Fruit fly (Drosophila melanogaster) whole organism: ENCODE measurements around the gene CG42780.
A peak's percentile ranks its signal among the peaks of the same experiment; 100 is the strongest.

Source experiments
- CG8478 ChIP-seq: fragments of >200 bp; optimal IDR thresholded peaks from 2 replicates; lab custom pipeline; 2018; ENCODE audit warnings: inconsistent platforms
- Dll ChIP-seq: fragments of >200 bp; optimal IDR thresholded peaks from 2 replicates; lab custom pipeline; 2017
- EcR ChIP-seq, 2 experiments: fragments of >200 bp; optimal IDR thresholded peaks; 2 replicates each; lab custom pipeline; 2017; ENCODE audit warnings: missing biosample characterization in 2 of 2, missing genetic modification characterization in 2 of 2, missing genetic modification reagents in 2 of 2
- pan ChIP-seq: fragments of >200 bp; optimal IDR thresholded peaks from 2 replicates; lab custom pipeline; 2017
- psq ChIP-seq: fragments of >200 bp; optimal IDR thresholded peaks from 2 replicates; lab custom pipeline; 2017
- usp ChIP-seq: fragments of >200 bp; optimal IDR thresholded peaks from 2 replicates; lab custom pipeline; 2017; ENCODE audit warnings: missing biosample characterization, missing genetic modification characterization, mixed read lengths

The CG42780 gene

DNA sequence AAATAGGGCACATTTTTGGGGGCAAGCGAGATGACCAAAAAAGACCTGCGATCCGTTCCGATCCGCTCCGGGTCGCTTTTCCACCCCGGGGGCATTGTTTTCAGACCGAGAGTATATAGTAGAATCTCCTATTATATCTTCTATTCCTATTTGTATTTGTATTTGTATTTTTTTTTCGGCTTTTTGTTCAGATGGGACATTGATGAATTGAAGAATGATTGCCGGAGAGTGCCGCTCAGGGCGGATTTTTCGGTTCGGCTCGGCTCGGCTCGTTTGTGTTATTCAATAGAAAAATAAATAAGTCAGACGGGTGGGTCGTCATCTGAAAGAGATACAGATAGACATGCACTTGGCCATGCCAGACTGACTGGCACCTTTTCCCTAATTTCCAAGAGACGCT lies 10.2 kb downstream of the CG42780 start:
- no peak for TF ChIP-seq Dll (lab: Kevin White, UChicago)
- no peak for TF ChIP-seq CG8478
- TF ChIP-seq usp (GFP tag; lab: Kevin White, UChicago): no peak
- TF ChIP-seq pan: no peak
- TF ChIP-seq psq (lab: Kevin White, UChicago): no peak

DNA sequence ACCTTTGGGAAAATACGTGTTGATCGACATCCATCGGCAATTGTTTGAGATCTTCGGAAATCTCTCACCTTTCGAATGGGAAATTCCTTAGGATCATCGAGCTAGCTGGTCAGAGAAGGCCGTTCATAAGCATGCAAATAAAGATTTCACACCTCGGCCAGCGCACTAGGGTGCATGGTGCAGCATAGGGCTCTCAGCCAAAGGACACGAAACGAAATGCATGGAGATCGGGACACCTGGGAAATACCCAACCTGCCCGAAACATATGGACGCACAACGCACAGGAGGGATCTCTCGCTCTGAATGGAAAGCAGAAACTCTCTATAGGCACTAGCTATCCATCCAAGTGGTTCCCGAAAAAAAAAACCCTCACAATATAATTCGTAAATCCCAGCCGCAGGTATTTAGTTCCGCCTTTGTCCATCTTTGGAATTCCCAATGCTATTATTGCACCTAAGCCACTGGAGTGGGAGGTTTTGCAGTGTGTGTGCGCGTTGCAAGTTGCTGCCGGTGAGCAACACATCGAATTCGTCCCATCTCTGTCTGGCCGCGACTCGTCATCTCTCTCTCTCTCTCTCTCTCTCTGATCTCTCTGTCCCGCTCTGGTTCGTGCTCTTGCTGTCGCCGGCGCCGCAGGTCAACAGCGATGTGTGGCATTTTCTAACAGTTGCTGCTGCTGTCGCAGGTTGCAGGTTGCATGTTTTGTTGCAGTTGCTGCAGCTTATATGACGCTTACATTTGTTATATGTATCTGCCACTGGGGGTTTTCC lies 11.4 kb downstream of the CG42780 start:
- peak; percentile 22 for TF ChIP-seq CG8478
- TF ChIP-seq EcR (GFP tag; optimal IDR thresholded peaks at IDR 0.05; lab: Kevin White, UChicago): no peak

DNA sequence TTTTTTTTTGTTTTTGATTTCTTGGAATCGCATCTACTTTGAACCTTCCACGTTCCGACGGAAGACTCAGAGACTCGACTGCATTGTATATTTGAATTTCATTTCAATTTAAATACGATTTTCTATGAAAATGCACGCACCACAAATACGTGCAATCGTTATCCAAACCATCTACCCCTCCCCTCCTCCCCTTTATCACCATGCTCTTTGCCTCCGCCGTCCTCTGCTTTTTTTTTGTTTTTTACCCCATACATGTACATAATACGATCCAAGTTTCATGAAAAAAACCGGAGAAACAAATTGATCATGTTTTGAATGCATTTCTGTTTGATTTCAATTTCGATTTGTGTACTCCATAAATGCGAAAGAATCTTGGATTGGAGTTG lies 12.3 kb downstream of the CG42780 start:
- no peak for TF ChIP-seq usp (GFP tag; lab: Kevin White, UChicago)
- TF ChIP-seq CG8478: no peak
- TF ChIP-seq psq (lab: Kevin White, UChicago): no peak
- TF ChIP-seq EcR (GFP tag; optimal IDR thresholded peaks at IDR 0.05; lab: Kevin White, UChicago): no peak
- no peak for TF ChIP-seq Dll (lab: Kevin White, UChicago)
- no peak for TF ChIP-seq pan

DNA sequence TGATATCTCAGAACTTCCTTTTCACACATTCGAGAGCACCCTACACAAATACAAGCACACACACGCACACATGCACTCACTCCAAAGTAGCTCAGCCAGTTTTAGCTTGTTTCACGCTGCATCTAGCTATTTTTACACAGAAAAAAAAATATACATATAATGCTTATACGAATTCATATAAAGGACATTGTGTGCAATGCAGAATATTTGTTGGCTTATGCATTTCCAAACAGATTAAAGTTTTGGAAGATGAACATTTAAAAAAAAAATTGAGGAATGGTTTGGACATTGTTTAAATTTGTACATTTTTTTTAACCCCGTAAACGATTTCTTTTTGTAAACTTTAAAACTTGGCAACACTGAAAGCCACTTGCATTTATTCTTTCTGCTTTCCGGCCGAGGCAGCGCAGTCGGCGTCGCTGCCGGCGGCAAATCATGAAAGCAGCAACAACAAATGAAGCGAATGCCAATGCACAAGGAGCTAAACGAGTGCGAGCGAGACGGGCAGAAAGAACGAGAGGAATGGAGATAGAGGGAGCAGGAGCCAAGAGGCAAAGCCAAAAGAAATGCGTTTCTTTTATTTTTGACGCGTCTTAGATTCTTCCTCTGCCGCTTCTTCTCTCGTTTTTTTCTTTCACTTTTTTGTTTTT lies 12.8 kb downstream of the CG42780 start:
- TF ChIP-seq Dll (lab: Kevin White, UChicago): no peak
- no peak for TF ChIP-seq usp (GFP tag; lab: Kevin White, UChicago)
- TF ChIP-seq CG8478: no peak

DNA sequence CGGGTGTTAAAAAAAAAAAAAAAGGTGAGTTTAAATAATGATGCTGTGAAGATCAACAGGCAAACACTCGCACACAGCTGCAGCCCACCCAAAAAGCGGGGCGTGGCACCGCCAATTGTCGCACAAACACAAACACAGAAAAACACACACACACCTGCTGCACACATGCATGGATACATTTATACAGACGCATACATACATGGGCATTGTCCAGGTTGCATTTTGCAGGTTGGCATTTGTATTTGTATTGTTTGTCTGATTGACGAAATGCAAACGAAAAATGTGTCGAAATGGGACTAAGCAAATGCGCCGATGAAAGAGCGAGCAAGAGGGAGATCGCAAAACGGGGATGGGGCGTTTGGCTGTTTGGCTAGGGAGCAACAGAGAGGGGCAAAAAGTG lies 13.5 kb downstream of the CG42780 start:
- no peak for TF ChIP-seq Dll (lab: Kevin White, UChicago)
- no peak for TF ChIP-seq pan
- no peak for TF ChIP-seq CG8478
- no peak for TF ChIP-seq usp (GFP tag; lab: Kevin White, UChicago)
- TF ChIP-seq psq (lab: Kevin White, UChicago): no peak

DNA sequence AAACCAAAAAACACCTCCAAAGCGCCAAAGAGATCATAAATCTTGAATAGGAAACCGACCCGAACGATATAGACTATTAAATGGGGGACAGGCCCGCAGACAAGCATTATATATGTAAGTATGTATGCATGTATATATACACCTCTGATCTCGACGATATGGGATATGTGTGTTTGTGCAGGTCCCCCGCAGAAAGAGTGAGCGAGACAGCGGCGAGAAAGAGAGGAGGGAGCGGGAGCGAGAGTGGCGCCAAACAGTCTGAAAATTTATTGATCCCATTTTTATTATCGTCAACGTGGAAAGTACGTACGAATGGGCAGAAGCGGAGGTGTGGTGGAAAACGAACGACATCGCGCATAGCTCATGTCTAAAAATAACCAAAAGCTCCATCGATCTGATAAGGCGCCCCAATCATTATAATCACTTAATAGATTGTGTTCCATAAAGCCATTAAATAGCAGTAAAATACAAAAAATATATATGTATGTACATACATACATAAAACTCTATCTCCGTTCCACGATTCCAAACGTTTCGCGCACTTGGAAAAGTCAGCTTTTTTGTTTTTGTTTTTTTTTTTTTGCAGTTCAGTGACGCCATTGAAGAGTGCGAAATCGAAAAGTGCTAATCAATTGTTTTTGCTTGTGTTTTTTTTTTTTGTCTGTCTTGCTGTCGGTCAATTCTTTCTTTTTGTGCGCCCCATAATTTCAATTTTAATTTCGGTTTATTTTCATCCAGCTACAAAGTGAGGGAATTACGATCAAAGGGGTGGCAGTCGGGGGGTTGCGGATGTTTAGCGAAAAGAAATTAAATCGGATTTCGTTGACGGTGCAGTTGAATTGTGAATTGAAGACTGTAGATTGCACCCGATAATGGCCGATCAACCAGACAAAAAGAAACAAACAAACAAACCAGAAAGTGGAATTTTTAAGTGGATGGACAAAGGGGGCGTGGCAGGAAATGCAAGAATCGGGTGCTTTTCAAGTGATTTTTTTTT lies 14.5 kb downstream of the CG42780 start:
- no peak for TF ChIP-seq Dll (lab: Kevin White, UChicago)
- TF ChIP-seq CG8478: no peak
- no peak for TF ChIP-seq usp (GFP tag; lab: Kevin White, UChicago)
- no peak for TF ChIP-seq pan
- TF ChIP-seq psq (lab: Kevin White, UChicago): no peak
- TF ChIP-seq EcR (GFP tag; optimal IDR thresholded peaks at IDR 0.05; lab: Kevin White, UChicago): no peak

DNA sequence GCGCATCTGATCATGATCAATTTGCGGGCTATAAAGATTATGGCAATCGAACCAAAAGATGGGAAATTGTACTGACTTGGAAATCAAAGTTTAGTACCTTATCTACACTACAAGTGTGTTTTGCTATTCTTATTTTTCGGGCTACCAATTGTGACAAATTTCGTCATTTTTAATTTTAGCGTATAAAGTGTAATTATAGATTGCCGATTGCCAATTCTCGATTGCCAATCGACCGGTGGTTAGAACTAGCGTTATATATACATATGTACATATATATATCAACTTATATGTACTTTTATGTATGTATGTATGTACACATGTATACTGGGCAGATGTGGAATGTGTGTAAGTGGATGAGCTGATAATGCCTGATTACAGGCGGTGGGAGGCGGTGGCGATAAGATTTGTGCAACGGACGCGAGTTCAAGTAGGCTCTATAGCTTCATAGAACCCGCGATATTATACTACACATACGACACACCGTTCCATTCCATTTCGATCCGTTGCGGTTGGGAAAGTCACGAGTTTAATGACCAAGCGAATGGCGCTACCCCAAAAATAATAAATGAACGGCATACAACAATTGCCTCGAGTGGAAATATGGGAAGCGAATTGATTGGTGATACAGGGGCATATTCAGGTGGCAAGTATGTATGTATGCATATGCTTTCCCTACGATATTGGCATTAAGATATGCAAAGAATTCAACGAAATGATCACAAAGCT lies 15.9 kb downstream of the CG42780 start:
- TF ChIP-seq pan (no peak), EcR (GFP tag; optimal IDR thresholded peaks at IDR 0.05; lab: Kevin White, UChicago) (no peak), Dll (lab: Kevin White, UChicago) (no peak), usp (GFP tag; lab: Kevin White, UChicago) (no peak), CG8478 (no peak), psq (lab: Kevin White, UChicago) (no peak)

DNA sequence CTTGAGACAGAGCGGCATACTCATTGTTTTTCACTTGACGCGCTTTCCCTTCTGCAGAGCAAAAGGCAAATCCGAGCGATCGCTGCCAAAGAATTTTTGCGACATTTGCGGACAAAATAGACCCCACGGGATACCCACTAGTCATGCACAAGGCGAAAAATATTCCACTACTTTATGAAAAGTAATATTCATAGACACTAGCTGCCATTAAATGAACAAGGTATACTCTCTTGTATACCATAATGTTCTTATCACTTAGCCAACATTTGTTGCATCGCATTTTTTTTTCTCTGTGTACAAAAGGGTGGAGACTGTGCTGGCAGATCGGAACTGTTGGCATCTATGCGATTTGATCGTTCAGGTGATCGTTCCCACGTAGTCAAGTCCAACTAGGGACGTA lies 19.6 kb downstream of the CG42780 start:
- TF ChIP-seq psq (lab: Kevin White, UChicago) (no peak), pan (no peak), Dll (lab: Kevin White, UChicago) (no peak), CG8478 (no peak), usp (GFP tag; lab: Kevin White, UChicago) (no peak), EcR (GFP tag; optimal IDR thresholded peaks at IDR 0.05; lab: Kevin White, UChicago) (no peak)

DNA sequence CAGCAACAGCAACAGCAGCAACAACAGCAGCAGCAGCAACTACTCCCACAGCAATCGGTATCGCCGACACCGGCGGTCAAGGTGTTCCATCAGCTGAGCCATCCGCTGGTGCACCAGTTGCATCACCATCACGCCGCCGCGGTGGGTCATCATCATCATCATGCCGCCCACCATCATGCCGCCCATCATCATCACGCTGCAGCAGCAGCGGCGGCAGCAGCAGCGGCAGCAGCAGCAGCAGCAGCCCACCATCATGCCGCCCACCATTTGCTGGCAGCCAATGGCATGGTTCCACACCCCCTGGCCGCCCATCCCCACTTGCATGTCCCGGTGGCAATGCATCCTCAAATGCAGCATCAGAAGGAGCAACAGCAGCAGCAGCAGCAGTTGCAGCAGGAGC lies 23.2 kb downstream of the CG42780 start:
- TF ChIP-seq usp (GFP tag; lab: Kevin White, UChicago): no peak
- no peak for TF ChIP-seq Dll (lab: Kevin White, UChicago)
- TF ChIP-seq psq (lab: Kevin White, UChicago): no peak
- TF ChIP-seq CG8478: no peak
- TF ChIP-seq EcR (GFP tag; optimal IDR thresholded peaks at IDR 0.05; lab: Kevin White, UChicago): no peak
- TF ChIP-seq pan: no peak

DNA sequence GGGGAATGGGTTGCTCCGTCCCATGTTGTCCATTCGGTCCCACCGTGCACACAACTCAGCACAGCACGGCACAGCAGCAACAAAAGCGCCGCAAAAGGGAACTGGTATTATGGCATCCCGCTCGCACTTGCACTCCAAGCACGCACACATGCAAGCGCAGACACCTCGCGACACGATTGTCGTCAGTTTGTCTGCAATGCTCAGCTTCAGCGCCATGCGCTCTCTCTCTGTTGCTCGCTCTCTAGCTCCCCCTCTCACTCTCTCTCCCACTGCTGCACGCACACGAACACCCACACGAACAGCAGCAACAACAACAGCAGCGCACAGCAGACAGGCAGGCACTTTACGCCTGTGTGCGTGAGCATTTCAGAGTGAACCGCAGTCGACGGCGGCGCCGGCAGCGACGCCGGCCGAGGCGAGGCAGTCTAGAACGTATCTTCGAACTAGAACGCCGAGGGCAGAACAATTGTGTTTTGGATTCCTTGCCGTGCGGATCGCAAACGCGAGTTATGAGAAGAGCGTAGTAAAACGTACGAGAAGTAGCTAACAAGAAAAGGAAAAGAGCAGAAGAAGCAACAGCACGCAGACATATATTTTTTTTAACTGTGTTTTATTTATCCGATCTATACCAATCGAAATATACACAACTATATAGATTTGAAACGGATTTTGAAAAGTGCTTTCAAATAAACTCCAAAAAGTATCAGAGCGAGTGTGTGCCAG lies 24.4 kb downstream of the CG42780 start, which contains the start of gene brk:
Gene brk, plus strand, starts transcription at position 462 of the 723 bp plus-strand sequence.
- TF ChIP-seq pan (no peak), usp (GFP tag; lab: Kevin White, UChicago) (no peak), Dll (lab: Kevin White, UChicago) (peak; percentile 97), CG8478 (no peak), EcR (GFP tag; optimal IDR thresholded peaks at IDR 0.05; lab: Kevin White, UChicago) (no peak), psq (lab: Kevin White, UChicago) (no peak)
